Fruit fly (Drosophila melanogaster): ENCODE results near the gene CG31156.
A peak's percentile ranks its signal among the peaks of the same experiment; 100 is the strongest.

CG31156 gene

dm6 chr3R:22618280-22618679 lies 4.8 kb upstream of the CG31156 start, which contains the start of gene mRpL45 (continued):
- TF ChIP-seq eyg (GFP tag; optimal IDR thresholded peaks at IDR 0.05): no peak
- no peak for TF ChIP-seq tna (GFP tag; IDR thresholded peaks at IDR 0.05; ENCODE audit: partially characterized antibody)
- TF ChIP-seq gro (GFP tag; optimal IDR thresholded peaks at IDR 0.05): no peak
- no peak for TF ChIP-seq CG10959 (GFP tag; IDR thresholded peaks at IDR 0.05)
- no peak for TF ChIP-seq scrt (GFP tag; optimal IDR thresholded peaks at IDR 0.05)
- no peak for TF ChIP-seq aop (GFP tag; IDR thresholded peaks at IDR 0.05)
- no peak for TF ChIP-seq CG12391 (tag; optimal IDR thresholded peaks at IDR 0.05)
- TF ChIP-seq Awh (GFP tag; IDR thresholded peaks at IDR 0.05): no peak
- TF ChIP-seq Fer1 (GFP tag; optimal IDR thresholded peaks at IDR 0.05): no peak
- no peak for TF ChIP-seq ro (GFP tag; IDR thresholded peaks at IDR 0.05)
- no peak for TF ChIP-seq abd-A (tag; optimal IDR thresholded peaks at IDR 0.05)
- TF ChIP-seq Six4 (GFP tag; optimal IDR thresholded peaks at IDR 0.05): no peak
- TF ChIP-seq CG10979 (tag; optimal IDR thresholded peaks at IDR 0.05): no peak
- no peak for TF ChIP-seq prd (optimal IDR thresholded peaks at IDR 0.05)
- no peak for TF ChIP-seq prd (GFP tag; IDR thresholded peaks at IDR 0.05)
- no peak for TF ChIP-seq CG31441 (GFP tag; IDR thresholded peaks at IDR 0.05)
- no peak for TF ChIP-seq Dip3 (GFP tag; optimal IDR thresholded peaks at IDR 0.05)
- TF ChIP-seq run (tag; optimal IDR thresholded peaks at IDR 0.05): no peak
- TF ChIP-seq al (GFP tag; IDR thresholded peaks at IDR 0.05): no peak
- no peak for TF ChIP-seq hth (optimal IDR thresholded peaks at IDR 0.05)
- no peak for TF ChIP-seq CG15601 (tag; optimal IDR thresholded peaks at IDR 0.05)
- TF ChIP-seq CG18011 (GFP tag; optimal IDR thresholded peaks at IDR 0.05): no peak
- TF ChIP-seq unpg (GFP tag; optimal IDR thresholded peaks at IDR 0.05): no peak
- no peak for TF ChIP-seq fu2 (GFP tag; optimal IDR thresholded peaks at IDR 0.05)
- TF ChIP-seq HLH54F (GFP tag; optimal IDR thresholded peaks at IDR 0.05): no peak
- 0 out of 2 replicates have a peak, but pooled peaks have one; percentile 35 for TF ChIP-seq ato (GFP tag; IDR thresholded peaks at IDR 0.05; ENCODE audit: partially characterized antibody)
- TF ChIP-seq CG34376 (GFP tag; optimal IDR thresholded peaks at IDR 0.05): no peak
- TF ChIP-seq dan (GFP tag; IDR thresholded peaks at IDR 0.05): no peak
- TF ChIP-seq pan (optimal IDR thresholded peaks at IDR 0.05): no peak
- no peak for TF ChIP-seq pan (GFP tag; optimal IDR thresholded peaks at IDR 0.05 in 1 of 2, IDR thresholded peaks at IDR 0.05 in 1 of 2)
- no peak for TF ChIP-seq CG6654 (GFP tag; optimal IDR thresholded peaks at IDR 0.05)
- TF ChIP-seq toy (GFP tag; IDR thresholded peaks at IDR 0.05): no peak
- no peak for TF ChIP-seq Hey (tag; optimal IDR thresholded peaks at IDR 0.05)
- TF ChIP-seq Elba2 (GFP tag; optimal IDR thresholded peaks at IDR 0.05): no peak
- TF ChIP-seq CG4328 (GFP tag; optimal IDR thresholded peaks at IDR 0.05): no peak
- TF ChIP-seq exex (tag; optimal IDR thresholded peaks at IDR 0.05): no peak
- TF ChIP-seq CG13296 (GFP tag; optimal IDR thresholded peaks at IDR 0.05): no peak
- TF ChIP-seq pros (GFP tag; optimal IDR thresholded peaks at IDR 0.05): no peak
- peak; percentile 97 for TF ChIP-seq CG11560 (tag; IDR thresholded peaks at IDR 0.05)
- no peak for TF ChIP-seq CG15696 (tag; optimal IDR thresholded peaks at IDR 0.05)
- TF ChIP-seq CG15269 (tag; optimal IDR thresholded peaks at IDR 0.05): no peak
- TF ChIP-seq psq (GFP tag; optimal IDR thresholded peaks at IDR 0.05): no peak
- TF ChIP-seq Deaf1 (tag; optimal IDR thresholded peaks at IDR 0.05): no peak
- no peak for TF ChIP-seq Optix (GFP tag; IDR thresholded peaks at IDR 0.05)
- TF ChIP-seq CG8290 (GFP tag; optimal IDR thresholded peaks at IDR 0.05): no peak
- TF ChIP-seq CG8290 (tag; optimal IDR thresholded peaks at IDR 0.05): no peak
- TF ChIP-seq CG15479 (GFP tag; optimal IDR thresholded peaks at IDR 0.05): no peak
- no peak for TF ChIP-seq dpn (GFP tag; optimal IDR thresholded peaks at IDR 0.05)
- TF ChIP-seq tx (GFP tag; optimal IDR thresholded peaks at IDR 0.05): no peak
- TF ChIP-seq CG7839 (tag; optimal IDR thresholded peaks at IDR 0.05): no peak
- no peak for TF ChIP-seq CG12104 (GFP tag; optimal IDR thresholded peaks at IDR 0.05)
- TF ChIP-seq CoRest (tag; optimal IDR thresholded peaks at IDR 0.05): no peak
- no peak for TF ChIP-seq Sin3A (optimal IDR thresholded peaks at IDR 0.05)
- TF ChIP-seq pita (GFP tag; optimal IDR thresholded peaks at IDR 0.05): no peak
